3 fruit fly cellular contexts compared by ENCODE assay signal in genomic region chr3R:30721215-30721862, dm6.
A peak's percentile ranks its signal among the peaks of the same experiment; 100 is the strongest.
TF ChIP-seq lines count a peak whose summit lies in the region.

No protein-coding gene starts in this region.

- TF ChIP-seq CTCF in whole organism, embryonic (GFP tag; optimal IDR thresholded peaks at IDR 0.05; lab: Kevin White, UChicago) = no peak

TF ChIP-seq in whole organism, embryonic, 481 proteins besides CTCF, POLR2A, EP300 and RAD21:
- peak; percentile 58 for TF ChIP-seq sens (GFP tag; lab: Kevin White, UChicago)
- TF ChIP-seq CG1024 (GFP tag; IDR thresholded peaks at IDR 0.05; lab: Robert Waterston, UW) = no peak
- TF ChIP-seq gem (tag; optimal IDR thresholded peaks at IDR 0.05; lab: Kevin White, UChicago) = peak; percentile 6
- TF ChIP-seq MTF-1 (GFP tag; optimal IDR thresholded peaks at IDR 0.05; lab: Kevin White, UChicago; ENCODE audit: borderline replicate concordance) = no peak
- TF ChIP-seq Nf-YB (GFP tag; optimal IDR thresholded peaks at IDR 0.05; lab: Kevin White, UChicago) = no peak
- TF ChIP-seq CG9215 (GFP tag; IDR thresholded peaks at IDR 0.05; lab: Robert Waterston, UW) = no peak
- peak; percentile 6 for TF ChIP-seq nmo (GFP tag; optimal IDR thresholded peaks at IDR 0.05; lab: Kevin White, UChicago)
- peak; percentile 6 for TF ChIP-seq CG2712 (tag; optimal IDR thresholded peaks at IDR 0.05; lab: Kevin White, UChicago)
- TF ChIP-seq CG10979 (tag; optimal IDR thresholded peaks at IDR 0.05; lab: Kevin White, UChicago) = peak; percentile 5
- TF ChIP-seq CG17328 (GFP tag; IDR thresholded peaks at IDR 0.05; lab: Robert Waterston, UW) = 0 out of 2 replicates have a peak, but pooled peaks have one; percentile 21
- TF ChIP-seq bsh (GFP tag; optimal IDR thresholded peaks at IDR 0.05; lab: Kevin White, UChicago) = peak in 1 of 2 experiments; percentile 4
- peak; percentile 22; the same call in 1 of the 2 replicates for TF ChIP-seq Xrp1 (GFP tag; IDR thresholded peaks at IDR 0.05; lab: Robert Waterston, UW)
- TF ChIP-seq Ets65A (GFP tag; lab: Kevin White, UChicago) = peak; percentile 92
- peak; percentile 27 for TF ChIP-seq dmrt11E (tag; optimal IDR thresholded peaks at IDR 0.05; lab: Kevin White, UChicago)
- no peak for TF ChIP-seq aop (GFP tag; IDR thresholded peaks at IDR 0.05; lab: Robert Waterston, UW)

TF ChIP-seq in whole organism, prepupa, 60 proteins besides CTCF, POLR2A, EP300 and RAD21:
- TF ChIP-seq CG3032 (tag; optimal IDR thresholded peaks at IDR 0.05; lab: Kevin White, UChicago) (peak; percentile 33), CG11294 (GFP tag; IDR thresholded peaks at IDR 0.05; lab: Robert Waterston, UW) (no peak), Smox (GFP tag; optimal IDR thresholded peaks at IDR 0.05; lab: Kevin White, UChicago) (no peak), Eip78C (GFP tag; lab: Kevin White, UChicago) (peak; percentile 59), Ets96B (tag; optimal IDR thresholded peaks at IDR 0.05; lab: Kevin White, UChicago) (peak; percentile 33)

TF ChIP-seq in whole organism, pupa, 21 proteins besides CTCF, POLR2A, EP300 and RAD21:
- TF ChIP-seq CG34367 (tag; optimal IDR thresholded peaks at IDR 0.05; lab: Kevin White, UChicago) (peak; percentile 10), CG15710 (tag; optimal IDR thresholded peaks at IDR 0.05; lab: Kevin White, UChicago) (peak; percentile 49), CG12605 (GFP tag; IDR thresholded peaks at IDR 0.05; lab: Robert Waterston, UW) (no peak), Ets98B (GFP tag; IDR thresholded peaks at IDR 0.05; lab: Robert Waterston, UW) (no peak), CG4496 (GFP tag; IDR thresholded peaks at IDR 0.05; lab: Robert Waterston, UW) (no peak), CG8159 (tag; optimal IDR thresholded peaks at IDR 0.05; lab: Kevin White, UChicago) (peak; percentile 25), Pif1B (GFP tag; optimal IDR thresholded peaks at IDR 0.05; lab: Kevin White, UChicago) (no peak)
